Worm (Caenorhabditis elegans): ENCODE measurements around the gene vps-37.
A peak's percentile ranks its signal among the peaks of the same experiment; 100 is the strongest.

Gene vps-37

DNA sequence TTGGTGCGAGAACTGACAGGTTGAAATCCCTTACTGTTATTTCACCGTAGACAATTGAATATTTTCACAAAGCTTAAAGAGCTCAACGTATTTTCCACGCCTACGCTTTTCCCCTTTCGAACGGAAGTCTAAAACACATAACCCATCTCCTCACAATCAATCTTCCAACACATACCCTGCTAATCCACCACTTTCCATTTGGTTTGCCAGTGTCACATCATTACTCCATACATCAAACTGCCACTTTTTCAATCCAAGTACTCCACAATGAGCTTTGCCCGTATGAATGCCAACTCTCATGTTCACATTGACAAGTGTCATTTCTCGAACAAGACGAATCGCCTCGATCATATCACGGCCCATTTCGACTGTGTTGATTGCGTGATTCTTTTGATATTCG lies 35.5 kb downstream of the vps-37 start:
- no peak for TF ChIP-seq aly-1 (tag; optimal IDR thresholded peaks at IDR 0.05)
- TF ChIP-seq scrt-1 (GFP tag; IDR thresholded peaks at IDR 0.05): no peak
- TF ChIP-seq hnd-1 (tag; optimal IDR thresholded peaks at IDR 0.05): no peak
- no peak for TF ChIP-seq tra-4 (tag; optimal IDR thresholded peaks at IDR 0.05)
- TF ChIP-seq B0310.2 (tag; optimal IDR thresholded peaks at IDR 0.05): no peak
- no peak for TF ChIP-seq tbx-11 (GFP tag; IDR thresholded peaks at IDR 0.05)

DNA sequence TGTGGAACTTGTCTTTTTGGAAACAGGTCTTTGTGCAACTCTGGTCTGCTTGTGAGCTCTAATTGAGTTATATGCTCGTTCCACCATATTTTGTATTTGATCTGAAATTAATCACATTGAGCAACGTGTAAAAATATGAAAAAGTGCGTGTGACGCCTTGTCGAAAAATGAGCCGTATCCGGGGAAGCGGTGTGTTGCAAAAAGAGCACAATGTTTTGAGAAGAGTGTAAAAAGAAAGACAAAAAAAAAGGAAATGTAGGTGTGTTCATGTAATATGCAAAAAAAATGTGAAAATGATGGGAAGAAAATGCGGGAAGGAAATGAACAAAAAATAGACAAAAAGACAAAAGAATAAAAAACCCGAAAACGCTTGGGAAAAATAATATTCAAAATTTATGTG lies 38.3 kb downstream of the vps-37 start, which contains the start of gene acy-4:
acy-4 (minus strand) TSS at position 101 of the 400 bp plus-strand sequence.
- TF ChIP-seq hmg-4 (GFP tag; optimal IDR thresholded peaks at IDR 0.05) (no peak), ceh-36 (tag; optimal IDR thresholded peaks at IDR 0.05) (no peak), ets-7 (tag; optimal IDR thresholded peaks at IDR 0.05) (no peak), tra-4 (tag; optimal IDR thresholded peaks at IDR 0.05) (no peak), ceh-13 (GFP tag; optimal IDR thresholded peaks at IDR 0.05) (no peak), F13C5.2 (tag; optimal IDR thresholded peaks at IDR 0.05) (no peak), flt-1 (GFP tag; IDR thresholded peaks at IDR 0.05) (no peak), scrt-1 (GFP tag; IDR thresholded peaks at IDR 0.05) (no peak), tbx-37 (GFP tag; conservative IDR thresholded peaks at IDR 0.05) (no peak), hmbx-1 (tag; optimal IDR thresholded peaks at IDR 0.05) (no peak), B0310.2 (tag; optimal IDR thresholded peaks at IDR 0.05) (no peak), ama-1 (optimal IDR thresholded peaks at IDR 0.05) (no peak), aly-1 (tag; optimal IDR thresholded peaks at IDR 0.05) (no peak), hnd-1 (tag; optimal IDR thresholded peaks at IDR 0.05) (no peak), pes-1 (GFP tag; IDR thresholded peaks at IDR 0.05) (no peak), tbx-11 (GFP tag; IDR thresholded peaks at IDR 0.05) (no peak), sea-1 (GFP tag; conservative IDR thresholded peaks at IDR 0.05) (no peak)

- TF ChIP-seq flt-1 (GFP tag; IDR thresholded peaks at IDR 0.05) (no peak), hmg-4 (GFP tag; optimal IDR thresholded peaks at IDR 0.05) (no peak)
Measured at ce11 chrV:5634445-5634844, 41.9 kb downstream of the vps-37 start.

DNA sequence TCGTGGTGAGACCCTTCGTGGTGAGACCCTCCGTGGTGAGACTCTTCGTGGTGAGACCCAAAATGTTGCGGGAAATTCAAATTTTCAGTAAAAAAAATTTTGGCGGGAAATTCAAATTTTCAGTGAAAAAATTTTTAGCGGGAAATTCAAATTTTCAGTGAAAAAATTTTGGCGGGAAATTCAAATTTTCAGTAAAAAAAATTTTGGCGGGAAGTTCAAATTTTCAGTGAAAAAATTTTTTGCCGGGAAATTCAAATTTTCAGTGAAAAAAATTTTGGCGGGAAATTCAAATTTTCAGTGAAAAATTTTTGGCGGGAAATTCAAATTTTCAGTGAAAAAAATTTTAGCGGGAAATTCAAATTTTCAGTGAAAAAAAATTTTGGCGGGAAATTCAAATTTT lies 47.6 kb downstream of the vps-37 start:
- peak; percentile 64 for TF ChIP-seq pes-1 (GFP tag; IDR thresholded peaks at IDR 0.05)
